Worm (Caenorhabditis elegans) whole organism, mixed stage, embryonic: Measurements from ENCODE around the gene sre-28.

Source experiments
- M03D4.4 ChIP-seq: sonication (generic microtip); optimal IDR thresholded peaks from 2 replicates; lab custom pipeline; 2017; ENCODE audit warnings: mild to moderate bottlenecking, missing genetic modification characterization, missing compliant biosample characterization
- blmp-1 ChIP-seq: fragments of 150-350 bp; optimal IDR thresholded peaks from 2 replicates; lab custom pipeline; 2014; ENCODE audit warnings: missing biosample characterization, missing genetic modification characterization
- ceh-39 ChIP-seq: fragments of 150-350 bp; optimal IDR thresholded peaks from 2 replicates; lab custom pipeline; 2014; ENCODE audit warnings: missing biosample characterization, missing genetic modification characterization
- ceh-43 ChIP-seq: fragments of 200-800 bp; sonication (Bioruptor generic); optimal IDR thresholded peaks from 2 replicates; lab custom pipeline; 2018; ENCODE audit warnings: mild to moderate bottlenecking, missing genetic modification characterization, moderate library complexity, missing compliant biosample characterization
- ceh-83 ChIP-seq: fragments of 200-800 bp; sonication (Bioruptor generic); optimal IDR thresholded peaks from 2 replicates; lab custom pipeline; 2018; ENCODE audit warnings: mild to moderate bottlenecking, missing genetic modification characterization, missing compliant biosample characterization
- ces-1 ChIP-seq: fragments of 150-350 bp; optimal IDR thresholded peaks from 2 replicates; lab custom pipeline; 2014; ENCODE audit warnings: missing biosample characterization, missing genetic modification reagents, missing genetic modification characterization
- cnd-1 ChIP-seq: fragments of 200-800 bp; sonication (Bioruptor generic); optimal IDR thresholded peaks from 2 replicates; lab custom pipeline; 2018; ENCODE audit warnings: mild to moderate bottlenecking, missing genetic modification characterization, missing compliant biosample characterization
- drap-1 ChIP-seq: fragments of 200-800 bp; sonication (Bioruptor generic); optimal IDR thresholded peaks from 3 replicates; lab custom pipeline; 2018; ENCODE audit warnings: mild to moderate bottlenecking, missing genetic modification characterization, missing compliant biosample characterization
- elt-1 ChIP-seq: sonication (generic microtip); optimal IDR thresholded peaks from 2 replicates; lab custom pipeline; 2017; ENCODE audit warnings: missing genetic modification characterization, mild to moderate bottlenecking, missing compliant biosample characterization, antibody characterized with exemption, moderate library complexity, borderline replicate concordance; ENCODE audit not compliant: insufficient read depth
- elt-3 ChIP-seq: fragments of 150-350 bp; optimal IDR thresholded peaks from 2 replicates; lab custom pipeline; 2014; ENCODE audit warnings: missing biosample characterization, missing genetic modification characterization
- flh-1 ChIP-seq: fragments of 200-800 bp; sonication (Bioruptor generic); optimal IDR thresholded peaks from 2 replicates; lab custom pipeline; 2018; ENCODE audit warnings: mild to moderate bottlenecking, missing genetic modification characterization, moderate library complexity, missing compliant biosample characterization
- ham-2 ChIP-seq: fragments of 200-800 bp; sonication (Bioruptor generic); optimal IDR thresholded peaks from 2 replicates; lab custom pipeline; 2018; ENCODE audit warnings: mild to moderate bottlenecking, missing genetic modification characterization, missing compliant biosample characterization
- hlh-1 ChIP-seq: fragments of 150-350 bp; optimal IDR thresholded peaks from 2 replicates; lab custom pipeline; 2014; ENCODE audit warnings: missing biosample characterization, missing genetic modification reagents, missing genetic modification characterization
- lin-13 ChIP-seq: fragments of 150-350 bp; optimal IDR thresholded peaks from 2 replicates; lab custom pipeline; 2014; ENCODE audit warnings: missing biosample characterization, missing genetic modification characterization
- lin-32 ChIP-seq: fragments of 200-800 bp; sonication (Bioruptor generic); optimal IDR thresholded peaks from 2 replicates; lab custom pipeline; 2018; ENCODE audit warnings: mild to moderate bottlenecking, missing genetic modification characterization, missing compliant biosample characterization
- lsy-2 ChIP-seq: fragments of 150-350 bp; optimal IDR thresholded peaks from 2 replicates; lab custom pipeline; 2014; ENCODE audit warnings: missing biosample characterization, missing genetic modification characterization
- mab-5 ChIP-seq: fragments of 150-350 bp; optimal IDR thresholded peaks from 2 replicates; lab custom pipeline; 2014; ENCODE audit warnings: missing biosample characterization, missing genetic modification characterization
- mep-1 ChIP-seq: fragments of 150-350 bp; optimal IDR thresholded peaks from 2 replicates; lab custom pipeline; 2017; ENCODE audit warnings: missing biosample characterization, missing genetic modification reagents, missing genetic modification characterization, inconsistent platforms
- mls-2 ChIP-seq: sonication (generic microtip); optimal IDR thresholded peaks from 2 replicates; lab custom pipeline; 2016; ENCODE audit warnings: mild to moderate bottlenecking, missing genetic modification characterization, moderate library complexity, missing compliant biosample characterization
- nhr-12 ChIP-seq: fragments of 150-350 bp; optimal IDR thresholded peaks from 2 replicates; lab custom pipeline; 2014; ENCODE audit warnings: missing biosample characterization, missing genetic modification characterization
- nhr-2 ChIP-seq: fragments of 150-350 bp; optimal IDR thresholded peaks from 2 replicates; lab custom pipeline; 2014; ENCODE audit warnings: missing biosample characterization, missing genetic modification characterization
- nhr-237 ChIP-seq: fragments of 150-350 bp; optimal IDR thresholded peaks from 2 replicates; lab custom pipeline; 2014; ENCODE audit warnings: missing biosample characterization, missing genetic modification characterization
- nhr-28 ChIP-seq: fragments of 150-350 bp; optimal IDR thresholded peaks from 2 replicates; lab custom pipeline; 2014; ENCODE audit warnings: missing biosample characterization, missing genetic modification characterization
- nhr-76 ChIP-seq: sonication (generic microtip); optimal IDR thresholded peaks from 2 replicates; lab custom pipeline; 2017; ENCODE audit warnings: missing biosample characterization, missing genetic modification characterization
- pha-4 ChIP-seq: fragments of 150-350 bp; optimal IDR thresholded peaks from 2 replicates; lab custom pipeline; 2018; ENCODE audit warnings: missing biosample characterization, missing genetic modification reagents, missing genetic modification characterization
- sem-2 ChIP-seq: fragments of 200-800 bp; sonication (Bioruptor generic); optimal IDR thresholded peaks from 2 replicates; lab custom pipeline; 2018; ENCODE audit warnings: mild to moderate bottlenecking, missing genetic modification characterization, missing compliant biosample characterization
- snpc-4 ChIP-seq: fragments of 150-350 bp; optimal IDR thresholded peaks from 2 replicates; lab custom pipeline; 2014; ENCODE audit warnings: missing biosample characterization, missing genetic modification characterization
- sptf-1 ChIP-seq: sonication (generic microtip); optimal IDR thresholded peaks from 2 replicates; lab custom pipeline; 2017; ENCODE audit warnings: mild to moderate bottlenecking, missing genetic modification characterization, moderate library complexity, missing compliant biosample characterization
- tbx-8 ChIP-seq: fragments of 200-800 bp; sonication (Bioruptor generic); optimal IDR thresholded peaks from 2 replicates; lab custom pipeline; 2018; ENCODE audit warnings: mild to moderate bottlenecking, missing genetic modification characterization, moderate library complexity, missing compliant biosample characterization
- unc-120 ChIP-seq: sonication (generic microtip); optimal IDR thresholded peaks from 2 replicates; lab custom pipeline; 2017; ENCODE audit warnings: missing genetic modification characterization, missing compliant biosample characterization; ENCODE audit not compliant: poor library complexity, severe bottlenecking
- unc-39 ChIP-seq: fragments of 150-350 bp; optimal IDR thresholded peaks from 2 replicates; lab custom pipeline; 2014; ENCODE audit warnings: missing biosample characterization, missing genetic modification characterization
- unc-62 ChIP-seq: fragments of 150-350 bp; optimal IDR thresholded peaks from 2 replicates; lab custom pipeline; 2014; ENCODE audit warnings: missing biosample characterization, missing genetic modification reagents, missing genetic modification characterization
- zip-8 ChIP-seq: fragments of 150-350 bp; optimal IDR thresholded peaks from 2 replicates; lab custom pipeline; 2014; ENCODE audit warnings: missing biosample characterization, missing genetic modification characterization
- ztf-11 ChIP-seq: fragments of 150-350 bp; optimal IDR thresholded peaks from 2 replicates; lab custom pipeline; 2014; ENCODE audit warnings: missing biosample characterization, missing genetic modification characterization

Gene sre-28

ce11 chrV:9909624-9910023 is 34.6 kb upstream of the sre-28 start:
- TF ChIP-seq flh-1 (GFP tag; lab: Kevin White, UChicago) = no peak
- TF ChIP-seq tbx-8 (GFP tag; lab: Kevin White, UChicago) = no peak
- TF ChIP-seq nhr-76 (tag; lab: Kevin White, UChicago) = no peak
- no peak for TF ChIP-seq nhr-2 (tag; lab: Kevin White, UChicago)
- no peak for TF ChIP-seq nhr-237
- no peak for TF ChIP-seq mls-2
- no peak for TF ChIP-seq unc-120
- no peak for TF ChIP-seq sem-2 (GFP tag; lab: Kevin White, UChicago)
- TF ChIP-seq elt-3 (tag; lab: Kevin White, UChicago) = no peak
- TF ChIP-seq elt-1 = no peak
- TF ChIP-seq lin-32 = no peak
- TF ChIP-seq mep-1 (tag; lab: Kevin White, UChicago) = no peak
- no peak for TF ChIP-seq unc-39 (tag; lab: Kevin White, UChicago)
- TF ChIP-seq lsy-2 (tag; lab: Kevin White, UChicago) = no peak
- no peak for TF ChIP-seq pha-4 (tag; lab: Kevin White, UChicago)
- TF ChIP-seq ceh-43 (GFP tag; lab: Kevin White, UChicago) = no peak

- TF ChIP-seq ces-1 (GFP tag; lab: Kevin White, UChicago) = peak; percentile 85
- no peak for TF ChIP-seq drap-1
- TF ChIP-seq, all 35 proteins: peak for 1
Measured at ce11 chrV:9911165-9911564, 33.0 kb upstream of the sre-28 start.

DNA sequence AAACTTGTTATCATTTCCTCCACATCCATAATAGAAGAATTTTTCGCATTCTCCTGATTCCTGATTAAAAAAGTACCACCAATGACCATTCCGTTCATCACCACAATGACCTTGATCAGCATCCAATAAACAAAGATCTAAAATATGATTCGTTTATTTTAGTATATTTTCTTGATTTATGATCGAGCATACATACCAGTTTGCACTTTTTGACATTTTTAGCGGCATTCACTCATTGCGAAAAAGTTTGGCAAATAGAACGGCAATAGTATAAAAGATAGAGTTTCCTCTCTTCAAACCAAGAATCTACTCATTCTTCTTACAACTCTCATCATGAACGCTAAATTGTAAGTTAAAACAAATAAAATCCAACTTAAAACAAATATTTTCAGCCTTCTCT is 30.3 kb upstream of the sre-28 start, which contains the start of gene fipr-10:
TSS of gene fipr-10 (plus strand) at position 301 of the 400 bp plus-strand sequence.
- TF ChIP-seq unc-62 (GFP tag; lab: Kevin White, UChicago) (no peak), hlh-1 (tag; lab: Kevin White, UChicago) (no peak), ham-2 (no peak), lin-13 (tag; lab: Kevin White, UChicago) (no peak), cnd-1 (no peak), M03D4.4 (tag; lab: Kevin White, UChicago) (no peak), drap-1 (no peak), snpc-4 (tag; lab: Kevin White, UChicago) (no peak), unc-120 (no peak), mls-2 (no peak), blmp-1 (tag; lab: Kevin White, UChicago) (no peak), lin-32 (no peak), ceh-43 (GFP tag; lab: Kevin White, UChicago) (no peak), lsy-2 (tag; lab: Kevin White, UChicago) (no peak), nhr-2 (tag; lab: Kevin White, UChicago) (no peak)

- no peak for TF ChIP-seq tbx-8 (GFP tag; lab: Kevin White, UChicago)
- TF ChIP-seq ceh-83 (GFP tag; lab: Kevin White, UChicago) = no peak
- no peak for TF ChIP-seq zip-8
- no peak for TF ChIP-seq unc-39 (tag; lab: Kevin White, UChicago)
- no peak for TF ChIP-seq lin-32
Measured at ce11 chrV:9915021-9915420, 29.2 kb upstream of the sre-28 start, which contains the start of gene mec-9. mec-9 (minus strand) TSS chrV:9915121.

DNA sequence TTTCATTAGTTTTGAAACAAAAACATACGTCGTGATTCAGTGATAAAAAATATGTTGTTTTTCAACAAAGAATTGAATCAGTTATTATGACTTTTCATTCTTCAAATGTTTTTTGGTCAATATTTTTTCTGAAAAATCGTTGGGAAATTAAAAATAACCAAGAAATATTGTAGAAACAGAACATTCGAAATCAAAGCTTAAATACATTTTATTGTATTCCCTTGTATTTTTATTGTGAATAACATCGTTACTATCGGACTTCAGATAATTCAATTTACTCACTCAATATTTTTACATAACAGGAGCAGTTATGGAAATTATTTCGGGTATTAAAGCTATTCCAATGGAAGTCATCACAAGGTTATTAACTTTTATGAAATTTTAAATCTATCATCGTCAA is 27.5 kb upstream of the sre-28 start, which contains the start of gene C50H2.4:
TSS of gene C50H2.4 (plus strand) at position 301 of the 400 bp plus-strand sequence.
- TF ChIP-seq unc-39 (tag; lab: Kevin White, UChicago) (no peak), drap-1 (no peak), blmp-1 (tag; lab: Kevin White, UChicago) (no peak), nhr-28 (no peak), snpc-4 (tag; lab: Kevin White, UChicago) (no peak), nhr-12 (no peak), hlh-1 (tag; lab: Kevin White, UChicago) (no peak), ceh-39 (tag; lab: Kevin White, UChicago) (no peak)

DNA sequence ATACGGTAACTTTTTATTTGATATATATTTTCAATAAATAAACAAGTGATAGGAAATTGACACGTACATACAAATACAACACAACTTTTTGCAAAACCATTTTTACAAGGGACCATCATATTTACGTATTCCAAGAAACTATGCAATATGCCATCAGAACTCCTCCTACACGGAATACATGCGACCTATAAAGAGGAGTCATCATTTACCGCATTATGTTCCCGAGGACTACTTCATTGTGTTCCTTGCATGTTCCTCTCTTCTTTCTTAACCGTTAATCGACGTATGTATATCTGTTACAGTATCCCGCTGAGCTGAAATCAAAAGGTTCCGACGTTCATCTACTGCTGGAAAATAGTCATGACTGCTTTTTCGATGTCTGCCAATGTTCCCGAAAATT is 25.8 kb upstream of the sre-28 start, which contains the start of gene C50H2.5:
TSS of gene C50H2.5 (plus strand) at position 301 of the 400 bp plus-strand sequence.
- TF ChIP-seq ham-2 = no peak
- TF ChIP-seq M03D4.4 (tag; lab: Kevin White, UChicago) = no peak
- no peak for TF ChIP-seq nhr-237
- TF ChIP-seq ceh-83 (GFP tag; lab: Kevin White, UChicago) = no peak
- TF ChIP-seq ces-1 (GFP tag; lab: Kevin White, UChicago) = no peak
- no peak for TF ChIP-seq tbx-8 (GFP tag; lab: Kevin White, UChicago)
- no peak for TF ChIP-seq sptf-1 (tag; lab: Kevin White, UChicago)
- TF ChIP-seq ztf-11 (tag; lab: Kevin White, UChicago) = no peak
- no peak for TF ChIP-seq lin-13 (tag; lab: Kevin White, UChicago)
- no peak for TF ChIP-seq elt-1
- TF ChIP-seq pha-4 (tag; lab: Kevin White, UChicago) = no peak
- no peak for TF ChIP-seq ceh-43 (GFP tag; lab: Kevin White, UChicago)
- TF ChIP-seq nhr-28 = no peak
- TF ChIP-seq drap-1 = no peak
- TF ChIP-seq mab-5 = no peak
- TF ChIP-seq flh-1 (GFP tag; lab: Kevin White, UChicago) = no peak
